Fruit fly (Drosophila melanogaster): ENCODE data around the gene CG31415.

CG31415 gene

DNA sequence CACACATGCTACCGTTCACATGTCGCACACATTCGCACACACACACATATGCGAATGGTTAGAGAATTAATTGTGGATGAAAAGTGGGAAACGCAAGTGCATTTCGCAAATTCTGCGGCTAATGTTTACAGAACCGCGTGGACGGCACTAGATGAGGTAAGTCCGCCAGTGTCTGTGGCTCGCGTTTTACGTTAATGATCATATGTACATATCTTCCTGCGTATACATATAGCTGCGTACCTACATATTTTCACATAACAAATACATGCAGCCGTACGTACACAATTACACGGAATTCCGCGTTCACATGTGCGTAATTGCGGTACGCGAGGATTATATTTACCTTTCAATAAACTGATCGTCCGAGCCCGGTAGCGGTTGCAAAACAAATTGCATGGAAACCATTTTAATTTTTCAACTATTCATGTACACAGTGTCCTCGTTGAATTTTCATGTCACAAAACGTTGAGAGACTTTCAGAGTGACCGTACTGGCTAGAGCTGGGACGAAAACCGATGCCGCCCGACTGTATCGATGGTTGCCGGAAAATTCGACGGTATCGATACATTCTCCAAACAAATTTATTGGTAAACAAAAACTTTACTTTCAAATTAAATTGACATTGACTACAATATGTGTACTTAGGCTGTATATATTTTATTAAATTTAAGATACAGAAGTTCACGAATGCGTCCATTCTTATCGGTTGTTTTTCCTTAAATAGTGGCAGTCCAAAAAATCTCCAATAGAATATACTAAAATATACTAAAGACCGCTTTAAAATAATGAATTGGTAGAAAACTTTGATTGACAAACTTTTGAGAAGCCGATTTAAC, 18.0 kb upstream of the CG31415 start, which contains the start of gene hyd (continued):
- no peak for TF ChIP-seq NC2α (GFP tag; optimal IDR thresholded peaks at IDR 0.05)
- TF ChIP-seq HLH4C (GFP tag; IDR thresholded peaks at IDR 0.05; ENCODE audit: partially characterized antibody), result peak; percentile 84
- TF ChIP-seq Hr51 (GFP tag; optimal IDR thresholded peaks at IDR 0.05), result no peak
- TF ChIP-seq croc (GFP tag; conservative IDR thresholded peaks at IDR 0.05), result no peak
- TF ChIP-seq Neu2 (GFP tag; optimal IDR thresholded peaks at IDR 0.05; ENCODE audit: borderline replicate concordance), result no peak
- no peak for TF ChIP-seq Rfx (GFP tag; IDR thresholded peaks at IDR 0.05)
- TF ChIP-seq Atf6 (GFP tag; IDR thresholded peaks at IDR 0.05), result no peak
- TF ChIP-seq Usf (GFP tag; optimal IDR thresholded peaks at IDR 0.05), result no peak
- TF ChIP-seq CG10654 (GFP tag; optimal IDR thresholded peaks at IDR 0.05), result no peak
- no peak for TF ChIP-seq ems (GFP tag; optimal IDR thresholded peaks at IDR 0.05)
- TF ChIP-seq Nf-YA (GFP tag; IDR thresholded peaks at IDR 0.05), result peak; percentile 33; the same call in 1 of the 2 replicates
- no peak for TF ChIP-seq C15 (GFP tag; IDR thresholded peaks at IDR 0.05)
- no peak for TF ChIP-seq cato (GFP tag; optimal IDR thresholded peaks at IDR 0.05; ENCODE audit: borderline replicate concordance)
- TF ChIP-seq CG4404 (GFP tag; IDR thresholded peaks at IDR 0.05), result no peak
- TF ChIP-seq ara (GFP tag; IDR thresholded peaks at IDR 0.05), result no peak
- no peak for TF ChIP-seq CG11093 (GFP tag; IDR thresholded peaks at IDR 0.05)
- TF ChIP-seq prd (optimal IDR thresholded peaks at IDR 0.05), result no peak
- TF ChIP-seq prd (GFP tag; IDR thresholded peaks at IDR 0.05), result no peak
- TF ChIP-seq lola (GFP tag; optimal IDR thresholded peaks at IDR 0.05), result no peak
- no peak for TF ChIP-seq usp (GFP tag; optimal IDR thresholded peaks at IDR 0.05)
- no peak for TF ChIP-seq ERR (GFP tag; optimal IDR thresholded peaks at IDR 0.05)
- TF ChIP-seq hkb (optimal IDR thresholded peaks at IDR 0.05), result no peak
- peak; percentile 6; the same call in 1 of the 2 replicates for TF ChIP-seq hkb (GFP tag; IDR thresholded peaks at IDR 0.05)
- no peak for TF ChIP-seq CkIIα-i1 (GFP tag; IDR thresholded peaks at IDR 0.05)
- TF ChIP-seq CG30431 (GFP tag; optimal IDR thresholded peaks at IDR 0.05), result no peak
- TF ChIP-seq cg (GFP tag; optimal IDR thresholded peaks at IDR 0.05), result peak; percentile 98
- TF ChIP-seq phol (tag; optimal IDR thresholded peaks at IDR 0.05), result peak; percentile 42
- peak; percentile 83 for TF ChIP-seq CG9437 (GFP tag; optimal IDR thresholded peaks at IDR 0.05)
- no peak for TF ChIP-seq H15 (GFP tag; IDR thresholded peaks at IDR 0.05)
- TF ChIP-seq run (tag; optimal IDR thresholded peaks at IDR 0.05), result no peak
- no peak for TF ChIP-seq CG7987 (GFP tag; optimal IDR thresholded peaks at IDR 0.05)
- TF ChIP-seq pb (GFP tag; optimal IDR thresholded peaks at IDR 0.05), result no peak
- TF ChIP-seq Six4 (GFP tag; optimal IDR thresholded peaks at IDR 0.05), result no peak
- TF ChIP-seq Optix (GFP tag; IDR thresholded peaks at IDR 0.05), result no peak
- no peak for TF ChIP-seq Sox100B (GFP tag; optimal IDR thresholded peaks at IDR 0.05)
- no peak for TF ChIP-seq CG10321 (GFP tag; IDR thresholded peaks at IDR 0.05)
- TF ChIP-seq Camta (GFP tag; optimal IDR thresholded peaks at IDR 0.05), result no peak
- TF ChIP-seq CG8089 (GFP tag; optimal IDR thresholded peaks at IDR 0.05), result no peak
- peak; percentile 81 for TF ChIP-seq unc-4 (GFP tag; IDR thresholded peaks at IDR 0.05; ENCODE audit: partially characterized antibody)
- TF ChIP-seq br (optimal IDR thresholded peaks at IDR 0.05), result no peak
- TF ChIP-seq CG7745 (tag; optimal IDR thresholded peaks at IDR 0.05), result no peak
- TF ChIP-seq ci (GFP tag; IDR thresholded peaks at IDR 0.05), result no peak
- TF ChIP-seq Lpt (GFP tag; optimal IDR thresholded peaks at IDR 0.05), result no peak
- no peak for TF ChIP-seq Hmx (GFP tag; optimal IDR thresholded peaks at IDR 0.05)
- TF ChIP-seq tna (GFP tag; IDR thresholded peaks at IDR 0.05; ENCODE audit: partially characterized antibody), result peak; percentile 77
- no peak for TF ChIP-seq sens (GFP tag)
- TF ChIP-seq CG18262 (tag; optimal IDR thresholded peaks at IDR 0.05), result no peak
- TF ChIP-seq CG7928 (GFP tag; optimal IDR thresholded peaks at IDR 0.05), result no peak
- TF ChIP-seq fd64A (GFP tag; optimal IDR thresholded peaks at IDR 0.05), result no peak
- TF ChIP-seq CG31441 (GFP tag; IDR thresholded peaks at IDR 0.05), result no peak
- peak; percentile 70 for TF ChIP-seq Sin3A (optimal IDR thresholded peaks at IDR 0.05)
- no peak for TF ChIP-seq Meics (GFP tag; optimal IDR thresholded peaks at IDR 0.05)
